Worm (Caenorhabditis elegans) whole organism, young adult: ENCODE results near the gene F56D6.11.

Experiments
- B0019.2 ChIP-seq: fragments of 200-800 bp; sonication (Bioruptor generic); conservative IDR thresholded peaks from 2 replicates; pipeline ENCODE4 v1.3.6; 2022; ENCODE audit warnings: missing genetic modification reagents, missing genetic modification characterization, missing compliant biosample characterization
- B0035.1 ChIP-seq: sonication (generic microtip); optimal IDR thresholded peaks from 2 replicates; lab custom pipeline; 2016; ENCODE audit warnings: missing genetic modification characterization, mild to moderate bottlenecking, missing compliant biosample characterization, missing genotype, missing genetic modification reagents
- D2030.7 ChIP-seq: fragments of 200-800 bp; sonication (Bioruptor generic); IDR thresholded peaks from 2 replicates; pipeline ENCODE4 v1.3.6; 2022; ENCODE audit warnings: missing genetic modification reagents, missing genetic modification characterization, missing compliant biosample characterization
- F23B12.7 ChIP-seq: sonication (generic microtip); optimal IDR thresholded peaks from 2 replicates; lab custom pipeline; 2017; ENCODE audit warnings: missing genetic modification characterization, mild to moderate bottlenecking, missing compliant biosample characterization, antibody characterized with exemption, moderate library complexity; ENCODE audit not compliant: insufficient read depth
- F33H1.4 ChIP-seq: fragments of 200-800 bp; sonication (Bioruptor generic); IDR thresholded peaks from 2 replicates; pipeline ENCODE4 v1.3.6; 2022; ENCODE audit warnings: missing genetic modification reagents, missing genetic modification characterization, missing compliant biosample characterization
- F52B5.7 ChIP-seq: sonication (generic microtip); optimal IDR thresholded peaks from 2 replicates; lab custom pipeline; 2016; ENCODE audit warnings: mild to moderate bottlenecking, missing genetic modification characterization, missing compliant biosample characterization
- Y53G8AR.9 ChIP-seq: fragments of 200-800 bp; sonication (Bioruptor generic); conservative IDR thresholded peaks from 2 replicates; pipeline ENCODE4 v1.3.6; 2022; ENCODE audit warnings: missing genetic modification reagents, missing genetic modification characterization, missing compliant biosample characterization
- Y67H2A.10 ChIP-seq: fragments of 200-800 bp; sonication (Bioruptor generic); conservative IDR thresholded peaks from 2 replicates; pipeline ENCODE4 v1.3.6; 2022; ENCODE audit warnings: missing genetic modification reagents, missing genetic modification characterization, missing compliant biosample characterization
- Y79H2A.3 ChIP-seq: fragments of 200-800 bp; sonication (Bioruptor generic); conservative IDR thresholded peaks from 2 replicates; pipeline ENCODE4 v1.3.6; 2022; ENCODE audit warnings: missing genetic modification reagents, missing genetic modification characterization, missing compliant biosample characterization
- aptf-3 ChIP-seq: fragments of 200-800 bp; sonication (Bioruptor generic); IDR thresholded peaks from 2 replicates; pipeline ENCODE4 v1.3.6; 2022; ENCODE audit warnings: missing genetic modification characterization, missing compliant biosample characterization
- attf-5 ChIP-seq: fragments of 200-800 bp; sonication (Bioruptor generic); optimal IDR thresholded peaks from 2 replicates; lab custom pipeline; 2018; ENCODE audit warnings: mild to moderate bottlenecking, missing genetic modification characterization, missing compliant biosample characterization
- bed-1 ChIP-seq: fragments of 200-800 bp; sonication (Bioruptor generic); IDR thresholded peaks from 2 replicates; pipeline ENCODE4 v1.3.6; 2022; ENCODE audit warnings: missing genetic modification reagents, missing genetic modification characterization, missing compliant biosample characterization
- ceh-100 ChIP-seq: fragments of 200-800 bp; sonication (Bioruptor generic); IDR thresholded peaks from 2 replicates; pipeline ENCODE4 v1.3.6; 2022; ENCODE audit warnings: missing genetic modification reagents, missing genetic modification characterization, missing compliant biosample characterization
- ceh-91 ChIP-seq: fragments of 200-800 bp; sonication (Bioruptor generic); IDR thresholded peaks from 2 replicates; pipeline ENCODE4 v1.3.6; 2022; ENCODE audit warnings: missing genetic modification reagents, missing genetic modification characterization, missing compliant biosample characterization
- die-1 ChIP-seq: sonication (generic microtip); optimal IDR thresholded peaks from 2 replicates; lab custom pipeline; 2016; ENCODE audit warnings: missing genotype, mild to moderate bottlenecking, missing genetic modification characterization, missing compliant biosample characterization
- egl-18 ChIP-seq: fragments of 200-800 bp; sonication (Bioruptor generic); IDR thresholded peaks from 2 replicates; pipeline ENCODE4 v1.3.6; 2022; ENCODE audit warnings: missing genetic modification reagents, missing genetic modification characterization, missing compliant biosample characterization
- egl-44 ChIP-seq: fragments of 200-800 bp; sonication (Bioruptor generic); IDR thresholded peaks from 2 replicates; pipeline ENCODE4 v1.3.6; 2022; ENCODE audit warnings: missing genetic modification reagents, missing genetic modification characterization, missing compliant biosample characterization
- ekl-4 ChIP-seq: fragments of 200-800 bp; sonication (Bioruptor generic); IDR thresholded peaks from 2 replicates; pipeline ENCODE4 v1.3.6; 2022; ENCODE audit warnings: missing genetic modification reagents, missing genetic modification characterization, missing compliant biosample characterization
- him-1 ChIP-seq: sonication (generic microtip); optimal IDR thresholded peaks from 2 replicates; lab custom pipeline; 2016; ENCODE audit warnings: missing genotype, missing genetic modification reagents, missing genetic modification characterization, missing compliant biosample characterization
- hlh-12 ChIP-seq: sonication (generic microtip); optimal IDR thresholded peaks from 2 replicates; lab custom pipeline; 2016; ENCODE audit warnings: missing genetic modification characterization, missing compliant biosample characterization
- hmg-1.2 ChIP-seq: fragments of 200-800 bp; sonication (Bioruptor generic); IDR thresholded peaks from 2 replicates; pipeline ENCODE4 v1.3.6; 2022; ENCODE audit warnings: missing genetic modification reagents, missing genetic modification characterization, missing compliant biosample characterization
- hrde-1 ChIP-seq: sonication (generic microtip); optimal IDR thresholded peaks from 2 replicates; lab custom pipeline; 2016; ENCODE audit warnings: missing genetic modification characterization, mild to moderate bottlenecking, missing compliant biosample characterization, moderate library complexity, missing genotype, missing genetic modification reagents, borderline replicate concordance
- let-526 ChIP-seq: fragments of 200-800 bp; sonication (Bioruptor generic); IDR thresholded peaks from 2 replicates; pipeline ENCODE4 v1.3.6; 2022; ENCODE audit warnings: missing genetic modification reagents, missing genetic modification characterization, missing compliant biosample characterization
- lin-26 ChIP-seq: fragments of 200-800 bp; sonication (Bioruptor generic); IDR thresholded peaks from 2 replicates; pipeline ENCODE4 v1.3.6; 2022; ENCODE audit warnings: missing genetic modification reagents, missing genetic modification characterization, missing compliant biosample characterization
- lin-35 ChIP-seq, 3 experiments: fragments of 150-350 bp in 2 of 3; sonication (generic microtip) in 1 of 3; optimal IDR thresholded peaks; 2 replicates each; lab custom pipeline; 2014 to 2018; ENCODE audit warnings: missing biosample characterization in 3 of 3, missing genetic modification characterization in 3 of 3, missing genetic modification reagents in 3 of 3
- lin-54 ChIP-seq: fragments of 200-800 bp; sonication (Bioruptor generic); optimal IDR thresholded peaks from 2 replicates; lab custom pipeline; 2018; ENCODE audit warnings: mild to moderate bottlenecking, missing genetic modification characterization, missing compliant biosample characterization
- lsl-1 ChIP-seq: fragments of 200-800 bp; sonication (Bioruptor generic); optimal IDR thresholded peaks from 2 replicates; lab custom pipeline; 2018; ENCODE audit warnings: mild to moderate bottlenecking, missing genetic modification characterization, moderate library complexity, missing compliant biosample characterization
- lsy-27 ChIP-seq: sonication (generic microtip); optimal IDR thresholded peaks from 2 replicates; lab custom pipeline; 2017; ENCODE audit warnings: missing genetic modification characterization, mild to moderate bottlenecking, missing compliant biosample characterization, antibody characterized with exemption, missing genotype, borderline replicate concordance; ENCODE audit not compliant: insufficient read depth
- madf-6 ChIP-seq: fragments of 200-800 bp; sonication (Bioruptor generic); IDR thresholded peaks from 2 replicates; pipeline ENCODE4 v1.3.6; 2022; ENCODE audit warnings: missing genetic modification reagents, missing genetic modification characterization, missing compliant biosample characterization
- madf-8 ChIP-seq: fragments of 200-800 bp; sonication (Bioruptor generic); conservative IDR thresholded peaks from 2 replicates; pipeline ENCODE4 v1.3.6; 2022; ENCODE audit warnings: missing genetic modification reagents, missing genetic modification characterization, missing compliant biosample characterization
- mel-28 ChIP-seq: sonication (generic microtip); optimal IDR thresholded peaks from 2 replicates; lab custom pipeline; 2016; ENCODE audit warnings: borderline replicate concordance, mild to moderate bottlenecking, missing genetic modification characterization, missing compliant biosample characterization
- mxl-1 ChIP-seq: sonication (generic microtip); optimal IDR thresholded peaks from 2 replicates; lab custom pipeline; 2016; ENCODE audit warnings: missing genetic modification characterization, missing compliant biosample characterization
- nfya-2 ChIP-seq: fragments of 200-800 bp; sonication (Bioruptor generic); IDR thresholded peaks from 2 replicates; pipeline ENCODE4 v1.3.6; 2022; ENCODE audit warnings: missing genetic modification reagents, missing genetic modification characterization, missing compliant biosample characterization
- nhr-27 ChIP-seq: fragments of 200-800 bp; sonication (Bioruptor generic); optimal IDR thresholded peaks from 2 replicates; lab custom pipeline; 2018; ENCODE audit warnings: mild to moderate bottlenecking, missing genetic modification characterization, moderate library complexity, missing compliant biosample characterization
- pha-4 ChIP-seq: fragments of 150-350 bp; sonication (generic microtip); optimal IDR thresholded peaks from 2 replicates; lab custom pipeline; 2014; ENCODE audit warnings: missing biosample characterization, missing genetic modification reagents, missing genetic modification characterization
- snpc-1.1 ChIP-seq: sonication (generic microtip); optimal IDR thresholded peaks from 2 replicates; lab custom pipeline; 2017; ENCODE audit warnings: missing genetic modification characterization, mild to moderate bottlenecking, missing compliant biosample characterization, antibody characterized with exemption, moderate library complexity, missing genotype, missing genetic modification reagents; ENCODE audit not compliant: insufficient read depth
- snpc-3.4 ChIP-seq: sonication (generic microtip); optimal IDR thresholded peaks from 2 replicates; lab custom pipeline; 2017; ENCODE audit warnings: missing genetic modification characterization, mild to moderate bottlenecking, missing compliant biosample characterization, antibody characterized with exemption, moderate library complexity, missing genotype, missing genetic modification reagents
- snpc-4 ChIP-seq, 5 experiments: fragments of 150-350 bp in 1 of 5; sonication (generic microtip) in 4 of 5; optimal IDR thresholded peaks; 2 replicates each; lab custom pipeline; 2014 to 2018; ENCODE audit warnings: missing genetic modification characterization in 5 of 5, missing biosample characterization in 3 of 5, antibody characterized with exemption in 2 of 5, mild to moderate bottlenecking in 2 of 5, missing compliant biosample characterization in 2 of 5, missing genotype in 2 of 5, moderate library complexity in 2 of 5, missing genetic modification reagents in 1 of 5
- somi-1 ChIP-seq: fragments of 200-800 bp; sonication (Bioruptor generic); optimal IDR thresholded peaks from 2 replicates; lab custom pipeline; 2018; ENCODE audit warnings: mild to moderate bottlenecking, missing genetic modification characterization, missing compliant biosample characterization
- tbp1 ChIP-seq: fragments of 200-800 bp; sonication (Bioruptor generic); optimal IDR thresholded peaks from 2 replicates; lab custom pipeline; 2018; ENCODE audit warnings: mild to moderate bottlenecking, missing genetic modification characterization, missing compliant biosample characterization
- tbx-9 ChIP-seq: sonication (generic microtip); optimal IDR thresholded peaks from 2 replicates; lab custom pipeline; 2016; ENCODE audit warnings: borderline replicate concordance, missing genetic modification characterization, inconsistent platforms, missing compliant biosample characterization
- tlf-1 ChIP-seq: fragments of 200-800 bp; sonication (Bioruptor generic); optimal IDR thresholded peaks from 2 replicates; lab custom pipeline; 2018; ENCODE audit warnings: mild to moderate bottlenecking, missing genetic modification characterization, missing compliant biosample characterization
- unc-62 ChIP-seq: fragments of 150-350 bp; optimal IDR thresholded peaks from 2 replicates; lab custom pipeline; 2014; ENCODE audit warnings: missing biosample characterization, missing genetic modification reagents, missing genetic modification characterization
- ztf-3 ChIP-seq: fragments of 200-800 bp; sonication (Bioruptor generic); optimal IDR thresholded peaks from 2 replicates; lab custom pipeline; 2018; ENCODE audit warnings: mild to moderate bottlenecking, missing genetic modification characterization, missing compliant biosample characterization

F56D6.11 gene

ce11 chrIV:3894004-3894480 lies 12.3 kb downstream of the F56D6.11 start, which contains the start of gene F56D6.8:
F56D6.8 (minus strand) TSS chrIV:3894430.
- TF ChIP-seq tbx-9, result no peak
- no peak for TF ChIP-seq madf-6
- no peak for TF ChIP-seq lin-26 (GFP tag; lab: Robert Waterston, UW)
- no peak for TF ChIP-seq Y79H2A.3 (GFP tag; lab: Robert Waterston, UW)
- TF ChIP-seq ekl-4 (GFP tag; lab: Robert Waterston, UW), result no peak
- TF ChIP-seq nfya-2 (GFP tag; lab: Robert Waterston, UW), result no peak
- TF ChIP-seq tbp1, result no peak
- no peak for TF ChIP-seq ztf-3 (GFP tag; lab: Kevin White, UChicago)
- TF ChIP-seq somi-1 (GFP tag; lab: Kevin White, UChicago), result no peak
- TF ChIP-seq madf-8 (GFP tag; lab: Robert Waterston, UW), result no peak
- TF ChIP-seq Y67H2A.10, result no peak
- TF ChIP-seq B0035.1 (tag; lab: Kevin White, UChicago), result no peak
- TF ChIP-seq ceh-100 (GFP tag; lab: Robert Waterston, UW), result no peak
- TF ChIP-seq F33H1.4 (GFP tag; lab: Robert Waterston, UW), result no peak
- TF ChIP-seq die-1 (tag; lab: Kevin White, UChicago), result no peak
- no peak for TF ChIP-seq unc-62 (GFP tag; lab: Kevin White, UChicago)
- TF ChIP-seq hrde-1 (tag; lab: Kevin White, UChicago), result no peak
- TF ChIP-seq let-526 (GFP tag; lab: Robert Waterston, UW), result no peak
- no peak for TF ChIP-seq mel-28 (tag; lab: Kevin White, UChicago)

ce11 chrIV:3892027-3892426 lies 14.3 kb downstream of the F56D6.11 start, which contains the start of gene F56D6.9:
F56D6.9 (plus strand) TSS chrIV:3892327.
- no peak for TF ChIP-seq aptf-3
- no peak for TF ChIP-seq attf-5 (GFP tag; lab: Kevin White, UChicago)
- no peak for TF ChIP-seq mel-28 (tag; lab: Kevin White, UChicago)
- TF ChIP-seq hlh-12 (tag; lab: Kevin White, UChicago), result no peak
- no peak for TF ChIP-seq F23B12.7 (tag; lab: Kevin White, UChicago)
- TF ChIP-seq snpc-1.1 (tag; lab: Kevin White, UChicago), result no peak
- TF ChIP-seq F52B5.7 (tag; lab: Kevin White, UChicago), result no peak
- TF ChIP-seq nhr-27 (tag; lab: Kevin White, UChicago), result no peak
- no peak for TF ChIP-seq tbx-9
- no peak for TF ChIP-seq him-1 (tag; lab: Kevin White, UChicago)
- TF ChIP-seq snpc-3.4 (tag; lab: Kevin White, UChicago), result no peak
- no peak for TF ChIP-seq lsy-27 (tag; lab: Kevin White, UChicago)
- TF ChIP-seq Y53G8AR.9 (GFP tag; lab: Robert Waterston, UW), result no peak
- no peak for TF ChIP-seq mxl-1 (tag; lab: Kevin White, UChicago)
- TF ChIP-seq snpc-4 (GFP tag; optimal IDR thresholded peaks at IDR 0.05; lab: Kevin White, UChicago), result no peak
- TF ChIP-seq snpc-4 (tag; optimal IDR thresholded peaks at IDR 0.05; lab: Kevin White, UChicago), result no peak

ce11 chrIV:3888963-3889362 lies 17.3 kb downstream of the F56D6.11 start, which contains the start of gene oac-21:
oac-21 (plus strand) TSS chrIV:3889263.
- no peak for TF ChIP-seq egl-44 (GFP tag; lab: Robert Waterston, UW)
- no peak for TF ChIP-seq Y79H2A.3 (GFP tag; lab: Robert Waterston, UW)
- no peak for TF ChIP-seq lin-54
- TF ChIP-seq B0019.2 (GFP tag; lab: Robert Waterston, UW), result no peak
- no peak for TF ChIP-seq pha-4
- no peak for TF ChIP-seq F52B5.7 (tag; lab: Kevin White, UChicago)
- no peak for TF ChIP-seq lin-35 (GFP tag; optimal IDR thresholded peaks at IDR 0.05; lab: Kevin White, UChicago)
- no peak for TF ChIP-seq tlf-1 (GFP tag; lab: Kevin White, UChicago)
- no peak for TF ChIP-seq bed-1 (GFP tag; lab: Robert Waterston, UW)
- TF ChIP-seq ceh-91 (GFP tag; lab: Robert Waterston, UW), result no peak
- TF ChIP-seq hmg-1.2 (GFP tag; lab: Robert Waterston, UW), result no peak
- no peak for TF ChIP-seq nfya-2 (GFP tag; lab: Robert Waterston, UW)
- TF ChIP-seq egl-18 (GFP tag; lab: Robert Waterston, UW), result no peak
- no peak for TF ChIP-seq D2030.7
- TF ChIP-seq ekl-4 (GFP tag; lab: Robert Waterston, UW), result no peak
- TF ChIP-seq lsl-1, result no peak
